Fruit fly (Drosophila melanogaster): ENCODE data around the gene CG14968.

dm6 chr3L:3257690-3258089 lies 45.2 kb downstream of the CG14968 start, which contains the start of gene ckd:
- no peak for TF ChIP-seq CTCF (optimal IDR thresholded peaks at IDR 0.05)
- no peak for TF ChIP-seq CG8478 (optimal IDR thresholded peaks at IDR 0.05)

Data from S2 (cell line).